Worm (Caenorhabditis elegans): ENCODE measurements around the gene F23H11.7.

- TF ChIP-seq lin-39 (tag; optimal IDR thresholded peaks at IDR 0.05) (no peak), pax-3 (tag; optimal IDR thresholded peaks at IDR 0.05) (no peak), unc-130 (tag; optimal IDR thresholded peaks at IDR 0.05) (no peak), efl-1 (optimal IDR thresholded peaks at IDR 0.05) (no peak), efl-1 (GFP tag; optimal IDR thresholded peaks at IDR 0.05 in 1 of 2) (no peak)
Observed at ce11 chrIII:954553-954952, 35.3 kb upstream of the F23H11.7 start, which contains the start of the genes T12B5.15 and T12B5.14.
